Fruit fly (Drosophila melanogaster) whole organism, wandering third instar larva: ENCODE measurements around the gene CG12398.

Source experiments
- Abd-B ChIP-seq: fragments of >200 bp; optimal IDR thresholded peaks from 2 replicates; lab custom pipeline; 2017; ENCODE audit warnings: missing biosample characterization, missing genetic modification characterization
- CG9705 ChIP-seq: fragments of 200-800 bp; sonication (Bioruptor generic); optimal IDR thresholded peaks from 2 replicates; lab custom pipeline; 2018; ENCODE audit warnings: missing biosample characterization, mild to moderate bottlenecking, missing genetic modification characterization
- CrebA ChIP-seq: fragments of 200-800 bp; sonication (Bioruptor generic); optimal IDR thresholded peaks from 2 replicates; lab custom pipeline; 2016; ENCODE audit warnings: missing biosample characterization, mild to moderate bottlenecking, missing genetic modification characterization, borderline replicate concordance
- Dfd ChIP-seq: fragments of >200 bp; optimal IDR thresholded peaks from 2 replicates; lab custom pipeline; 2017; ENCODE audit warnings: missing biosample characterization, missing genetic modification characterization
- Dif ChIP-seq: fragments of 200-275, 200-300 bp; sonication (Bioruptor generic); optimal IDR thresholded peaks from 2 replicates; lab custom pipeline; 2018; ENCODE audit warnings: missing biosample characterization, missing genetic modification characterization; ENCODE audit not compliant: partially characterized antibody
- HLH106 ChIP-seq: fragments of 200-800 bp; optimal IDR thresholded peaks from 3 replicates; lab custom pipeline; 2019; ENCODE audit warnings: missing biosample characterization, mild to moderate bottlenecking, missing genetic modification characterization, moderate library complexity
- Hr78 ChIP-seq: fragments of >200 bp; optimal IDR thresholded peaks from 2 replicates; lab custom pipeline; 2017; ENCODE audit warnings: missing biosample characterization, missing genetic modification characterization
- Jra ChIP-seq: sonication (Bioruptor generic); optimal IDR thresholded peaks from 2 replicates; lab custom pipeline; 2016; ENCODE audit warnings: missing biosample characterization, missing genetic modification characterization
- Myc ChIP-seq: fragments of >200 bp; optimal IDR thresholded peaks from 2 replicates; lab custom pipeline; 2017
- N ChIP-seq: fragments of >200 bp; optimal IDR thresholded peaks from 2 replicates; lab custom pipeline; 2018; ENCODE audit warnings: missing biosample characterization, missing external identifiers, missing genetic modification characterization
- OdsH ChIP-seq: fragments of 200-800 bp; sonication (Bioruptor generic); optimal IDR thresholded peaks from 2 replicates; lab custom pipeline; 2016; ENCODE audit warnings: missing biosample characterization, mild to moderate bottlenecking, missing genetic modification characterization
- Sp1 ChIP-seq: fragments of 200-800 bp; sonication (Bioruptor generic); optimal IDR thresholded peaks from 3 replicates; lab custom pipeline; 2019; ENCODE audit warnings: missing biosample characterization, mild to moderate bottlenecking, missing genetic modification characterization, moderate library complexity
- Vsx2 ChIP-seq: fragments of 200-300, 225-300 bp; sonication (Bioruptor generic); optimal IDR thresholded peaks from 2 replicates; lab custom pipeline; 2018; ENCODE audit warnings: missing biosample characterization, missing genetic modification characterization; ENCODE audit not compliant: partially characterized antibody
- brk ChIP-seq: fragments of 200-800 bp; sonication (Bioruptor generic); optimal IDR thresholded peaks from 2 replicates; lab custom pipeline; 2016; ENCODE audit warnings: missing biosample characterization, mild to moderate bottlenecking, missing genetic modification characterization
- dl ChIP-seq, 2 experiments: fragments of 175-275, 200-275 bp in 1 of 2; fragments of 200-275 bp in 1 of 2; sonication (Bioruptor generic); optimal IDR thresholded peaks; lab custom pipeline; 2018; ENCODE audit warnings: mild to moderate bottlenecking in 2 of 2, missing biosample characterization in 2 of 2, missing genetic modification characterization in 2 of 2, moderate library complexity in 2 of 2; ENCODE audit not compliant: partially characterized antibody in 2 of 2, insufficient read depth in 1 of 2
- dmrt93B ChIP-seq: fragments of 200-800 bp; sonication (Bioruptor generic); optimal IDR thresholded peaks from 2 replicates; lab custom pipeline; 2018; ENCODE audit warnings: missing biosample characterization, mild to moderate bottlenecking, missing genetic modification characterization
- dsf ChIP-seq: sonication (Bioruptor generic); optimal IDR thresholded peaks from 2 replicates; lab custom pipeline; 2016; ENCODE audit warnings: missing biosample characterization, missing genetic modification characterization, borderline replicate concordance
- foxo ChIP-seq, 2 experiments: fragments of 200-800 bp; sonication (Bioruptor generic); optimal IDR thresholded peaks; 2 replicates in 1 of 2; 3 replicates in 1 of 2; lab custom pipeline; 2016 to 2017; ENCODE audit warnings: missing biosample characterization in 2 of 2, missing genetic modification characterization in 2 of 2
- fru ChIP-seq: fragments of 200-800 bp; sonication (Bioruptor generic); optimal IDR thresholded peaks from 3 replicates; lab custom pipeline; 2016; ENCODE audit warnings: missing biosample characterization, mild to moderate bottlenecking, missing genetic modification characterization
- jim ChIP-seq: fragments of 175-275, 200-325 bp; sonication (Bioruptor generic); optimal IDR thresholded peaks from 2 replicates; lab custom pipeline; 2016; ENCODE audit warnings: missing biosample characterization, mild to moderate bottlenecking, missing genetic modification characterization
- lola ChIP-seq: fragments of >200 bp; optimal IDR thresholded peaks from 2 replicates; lab custom pipeline; 2017; ENCODE audit warnings: missing biosample characterization, missing genetic modification characterization
- pan ChIP-seq: fragments of >200 bp; optimal IDR thresholded peaks from 2 replicates; lab custom pipeline; 2017
- psq ChIP-seq: fragments of 200-800 bp; sonication (Bioruptor generic); optimal IDR thresholded peaks from 3 replicates; lab custom pipeline; 2017; ENCODE audit warnings: missing biosample characterization, mild to moderate bottlenecking, missing genetic modification characterization, moderate library complexity
- rgr ChIP-seq: fragments of 200-800 bp; sonication (Bioruptor generic); optimal IDR thresholded peaks from 3 replicates; lab custom pipeline; 2016; ENCODE audit warnings: missing biosample characterization, mild to moderate bottlenecking, missing genetic modification characterization
- tai ChIP-seq: sonication (Bioruptor generic); optimal IDR thresholded peaks from 2 replicates; lab custom pipeline; 2016; ENCODE audit warnings: missing biosample characterization, missing genetic modification characterization

CG12398 gene

DNA sequence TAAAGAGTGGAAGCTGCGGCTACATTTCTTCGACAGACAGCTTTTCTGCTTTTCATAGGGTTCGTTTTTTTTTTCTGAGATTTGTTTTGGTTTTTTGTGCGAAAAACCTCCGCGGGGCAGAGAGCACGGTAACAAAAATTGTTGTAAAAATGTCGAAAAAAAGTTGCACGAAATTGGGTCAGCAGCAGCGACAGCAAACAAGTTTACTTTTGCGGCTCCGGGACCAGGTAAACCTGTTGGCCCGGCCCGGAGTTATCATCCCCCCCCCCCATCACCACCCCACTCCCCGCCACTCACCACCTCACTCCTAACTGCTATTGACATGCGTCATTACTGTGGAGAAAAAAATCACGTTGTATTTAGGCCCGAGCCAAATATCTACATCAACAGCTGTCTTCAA, 45.2 kb downstream of the CG12398 start:
- TF ChIP-seq dsf (GFP tag; lab: Kevin White, UChicago) (no peak), tai (GFP tag; lab: Kevin White, UChicago) (no peak), fru (GFP tag; lab: Kevin White, UChicago) (no peak), brk (GFP tag; lab: Kevin White, UChicago) (no peak), Jra (GFP tag; lab: Kevin White, UChicago) (no peak), pan (lab: Kevin White, UChicago) (no peak), jim (GFP tag; lab: Kevin White, UChicago) (no peak), psq (GFP tag; lab: Kevin White, UChicago) (no peak)

DNA sequence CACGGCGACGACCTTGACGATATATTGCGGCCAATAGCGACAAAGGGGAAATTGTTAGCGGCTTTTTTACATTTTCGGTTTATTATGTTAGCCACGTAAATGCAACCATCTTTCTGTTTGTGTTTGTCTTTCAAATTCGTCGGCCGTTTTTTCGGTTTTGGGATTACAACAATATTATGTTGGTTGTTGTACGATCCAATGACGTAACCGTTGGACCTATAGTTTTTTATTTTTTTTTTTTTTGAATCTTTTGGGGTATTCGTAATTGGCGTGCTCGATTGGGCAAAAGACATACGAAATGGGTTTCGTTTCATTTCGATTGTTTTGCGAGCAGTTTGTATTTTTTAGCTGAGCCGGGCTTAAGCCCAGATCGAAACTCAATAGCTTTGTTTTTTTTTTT, 46.7 kb downstream of the CG12398 start:
- no peak for TF ChIP-seq rgr
- TF ChIP-seq Sp1, result no peak
- no peak for TF ChIP-seq Myc (lab: Kevin White, UChicago)
- TF ChIP-seq dl (GFP tag; optimal IDR thresholded peaks at IDR 0.05; lab: Kevin White, UChicago; ENCODE audit: insufficient read depth in 1 of 2, partially characterized antibody in 2 of 2), result no peak
- TF ChIP-seq dmrt93B (GFP tag; lab: Kevin White, UChicago), result no peak
- TF ChIP-seq foxo (GFP tag; optimal IDR thresholded peaks at IDR 0.05; lab: Kevin White, UChicago), result no peak
- no peak for TF ChIP-seq HLH106
- TF ChIP-seq N (GFP tag; lab: Kevin White, UChicago), result no peak
- TF ChIP-seq lola (GFP tag; lab: Kevin White, UChicago), result no peak
- TF ChIP-seq Abd-B (GFP tag; lab: Kevin White, UChicago), result no peak
- no peak for TF ChIP-seq Dif (GFP tag; lab: Kevin White, UChicago)
- TF ChIP-seq Dfd (GFP tag; lab: Kevin White, UChicago), result no peak
- TF ChIP-seq Hr78 (GFP tag; lab: Kevin White, UChicago), result no peak
- no peak for TF ChIP-seq OdsH (GFP tag; lab: Kevin White, UChicago)
- no peak for TF ChIP-seq CG9705 (GFP tag; lab: Kevin White, UChicago)
- TF ChIP-seq CrebA, result no peak
- TF ChIP-seq fru (GFP tag; lab: Kevin White, UChicago), result no peak
- TF ChIP-seq Vsx2 (GFP tag; lab: Kevin White, UChicago), result no peak
- TF ChIP-seq brk (GFP tag; lab: Kevin White, UChicago), result no peak
- no peak for TF ChIP-seq Jra (GFP tag; lab: Kevin White, UChicago)

DNA sequence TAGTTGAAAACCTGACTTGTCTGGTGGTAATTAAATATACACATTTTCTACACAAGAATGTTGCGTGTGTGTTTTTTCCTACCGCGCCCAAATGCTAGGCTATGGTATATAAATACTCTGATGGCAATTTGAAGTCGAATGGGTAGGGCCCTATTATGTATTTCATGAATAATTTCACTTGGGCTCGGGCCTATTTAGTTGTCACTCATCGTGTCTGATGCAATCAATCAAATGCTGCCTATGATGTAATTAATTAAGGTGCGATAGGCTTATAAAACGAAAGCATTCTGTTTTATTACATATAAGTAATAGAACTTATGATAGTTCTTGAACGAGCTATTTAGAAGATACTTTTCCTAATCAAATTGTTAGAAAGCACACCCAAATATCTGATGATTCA, 51.1 kb downstream of the CG12398 start:
- peak; percentile 59 for TF ChIP-seq Myc (lab: Kevin White, UChicago)
- TF ChIP-seq lola (GFP tag; lab: Kevin White, UChicago), result no peak
- TF ChIP-seq N (GFP tag; lab: Kevin White, UChicago), result peak; percentile 31
